Worm (Caenorhabditis elegans): ENCODE measurements around the gene nspe-1.

ce11 chrII:12626120-12626624, 5.5 kb upstream of the nspe-1 start:
- TF ChIP-seq nhr-76 (tag; optimal IDR thresholded peaks at IDR 0.05) (no peak), elt-3 (tag; optimal IDR thresholded peaks at IDR 0.05) (no peak), unc-39 (tag; optimal IDR thresholded peaks at IDR 0.05) (no peak), elt-1 (tag; optimal IDR thresholded peaks at IDR 0.05; ENCODE audit: borderline replicate concordance, insufficient read depth) (no peak), tbx-8 (GFP tag; optimal IDR thresholded peaks at IDR 0.05) (no peak), lin-32 (GFP tag; optimal IDR thresholded peaks at IDR 0.05) (no peak)

Data from whole organism, mixed stage, embryonic.